Fruit fly (Drosophila melanogaster) whole organism, pupa: ENCODE results near the gene tara.
A peak's percentile ranks its signal among the peaks of the same experiment; 100 is the strongest.

Source experiments
- CG10348 ChIP-seq: fragments of 200-800 bp; sonication (Bioruptor generic); IDR thresholded peaks from 2 replicates; pipeline ENCODE4 v1.3.6; 2022; ENCODE audit warnings: missing biosample characterization, missing genetic modification characterization
- CG12605 ChIP-seq: fragments of 200-800 bp; sonication (Bioruptor generic); IDR thresholded peaks from 2 replicates; pipeline ENCODE4 v1.3.6; 2022; ENCODE audit warnings: missing biosample characterization, missing genetic modification characterization
- CG13204 ChIP-seq: fragments of 200-800 bp; sonication (Bioruptor generic); optimal IDR thresholded peaks from 2 replicates; lab custom pipeline; 2018; ENCODE audit warnings: missing biosample characterization, mild to moderate bottlenecking, missing genetic modification characterization, moderate library complexity
- CG15710 ChIP-seq: fragments of 200-800 bp; sonication (Bioruptor generic); optimal IDR thresholded peaks from 2 replicates; lab custom pipeline; 2018; ENCODE audit warnings: missing biosample characterization, mild to moderate bottlenecking, missing genetic modification characterization, moderate library complexity
- CG4496 ChIP-seq: fragments of 200-800 bp; sonication (Bioruptor generic); IDR thresholded peaks from 3 replicates; pipeline ENCODE4 v1.3.6; 2022; ENCODE audit warnings: missing biosample characterization, missing genetic modification characterization
- CG8159 ChIP-seq: fragments of 200-800 bp; sonication (Bioruptor generic); optimal IDR thresholded peaks from 3 replicates; lab custom pipeline; 2018; ENCODE audit warnings: missing biosample characterization, mild to moderate bottlenecking, missing genetic modification characterization, moderate library complexity
- D1 ChIP-seq: fragments of 200-800 bp; sonication (Bioruptor generic); optimal IDR thresholded peaks from 2 replicates; lab custom pipeline; 2018; ENCODE audit warnings: missing biosample characterization, mild to moderate bottlenecking, missing genetic modification characterization, moderate library complexity
- EcR ChIP-seq: fragments of 200-800 bp; sonication (Bioruptor generic); optimal IDR thresholded peaks from 3 replicates; lab custom pipeline; 2019; ENCODE audit warnings: missing biosample characterization, missing genetic modification characterization, mild to moderate bottlenecking, moderate library complexity, missing genetic modification reagents
- gl ChIP-seq: fragments of 200-800 bp; sonication (Bioruptor generic); optimal IDR thresholded peaks from 2 replicates; lab custom pipeline; 2018; ENCODE audit warnings: missing biosample characterization, mild to moderate bottlenecking, missing genetic modification characterization
- rn ChIP-seq: fragments of 200-800 bp; sonication (Bioruptor generic); IDR thresholded peaks from 2 replicates; pipeline ENCODE4 v1.3.6; 2022; ENCODE audit warnings: missing biosample characterization, missing genetic modification characterization

- no peak for TF ChIP-seq CG15710 (tag; lab: Kevin White, UChicago)
- no peak for TF ChIP-seq D1 (tag; lab: Kevin White, UChicago)
- no peak for TF ChIP-seq rn (GFP tag; lab: Robert Waterston, UW)
- no peak for TF ChIP-seq CG8159 (tag; lab: Kevin White, UChicago)
- no peak for TF ChIP-seq CG12605 (GFP tag; lab: Robert Waterston, UW)
- TF ChIP-seq gl (tag; lab: Kevin White, UChicago), result no peak
- TF ChIP-seq CG4496 (GFP tag; lab: Robert Waterston, UW), result no peak
- TF ChIP-seq CG10348 (GFP tag; lab: Robert Waterston, UW), result no peak
- TF ChIP-seq CG13204, result peak; percentile 61
- no peak for TF ChIP-seq EcR (GFP tag; lab: Kevin White, UChicago)
Measured at dm6 chr3R:16215319-16215701, 10.1 kb upstream of the tara start.
